Worm (Caenorhabditis elegans): ENCODE measurements around the gene C11G10.1.

DNA sequence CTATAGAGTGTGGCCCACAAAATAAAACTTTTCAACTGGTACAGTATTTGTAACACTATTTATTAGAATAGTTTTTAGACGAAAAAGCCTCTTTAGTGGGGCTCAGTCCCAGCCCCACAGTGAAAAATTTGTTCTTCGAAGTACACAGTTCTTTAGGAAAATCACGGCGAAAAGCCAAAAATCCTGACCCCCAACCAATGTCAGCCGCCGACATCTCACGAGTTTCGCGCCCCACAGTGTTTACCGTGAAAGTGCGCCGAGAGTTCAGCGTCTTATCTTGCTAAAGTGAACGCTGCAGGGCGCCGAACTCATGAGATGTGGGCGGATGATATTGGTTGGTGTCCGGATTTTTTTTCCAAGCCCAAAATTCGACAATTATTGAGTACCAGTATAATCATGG lies 12.4 kb upstream of the C11G10.1 start:
- TF ChIP-seq snpc-4 (tag; optimal IDR thresholded peaks at IDR 0.05) (no peak), nhr-12 (tag; optimal IDR thresholded peaks at IDR 0.05) (no peak), nhr-76 (tag; optimal IDR thresholded peaks at IDR 0.05) (no peak), cnd-1 (tag; optimal IDR thresholded peaks at IDR 0.05) (no peak), ceh-39 (tag; optimal IDR thresholded peaks at IDR 0.05) (no peak)
